Worm (Caenorhabditis elegans) whole organism, late embryonic: ENCODE results near the gene Y39E4B.13.

ENCODE experiments used
- ceh-2 ChIP-seq: sonication (generic microtip); optimal IDR thresholded peaks from 2 replicates; lab custom pipeline; 2016; ENCODE audit warnings: missing genotype, missing genetic modification characterization, missing compliant biosample characterization
- sox-4 ChIP-seq: sonication (generic microtip); optimal IDR thresholded peaks from 2 replicates; lab custom pipeline; 2017; ENCODE audit warnings: mild to moderate bottlenecking, missing genetic modification characterization, inconsistent platforms, missing compliant biosample characterization

ce11 chrIII:13062989-13063388 is 27.9 kb upstream of the Y39E4B.13 start:
- TF ChIP-seq sox-4 = no peak
- TF ChIP-seq ceh-2 (tag; lab: Kevin White, UChicago) = no peak
